Fruit fly (Drosophila melanogaster) whole organism, wandering third instar larva: ENCODE results near the gene CG14237.

Source experiments
- Abd-B ChIP-seq: fragments of >200 bp; optimal IDR thresholded peaks from 2 replicates; lab custom pipeline; 2017; ENCODE audit warnings: missing biosample characterization, missing genetic modification characterization
- CG32264 ChIP-seq: fragments of 200-800 bp; sonication (Bioruptor generic); optimal IDR thresholded peaks from 2 replicates; lab custom pipeline; 2016; ENCODE audit warnings: missing biosample characterization, missing genetic modification characterization
- Dfd ChIP-seq: fragments of >200 bp; optimal IDR thresholded peaks from 2 replicates; lab custom pipeline; 2017; ENCODE audit warnings: missing biosample characterization, missing genetic modification characterization
- Hr83 ChIP-seq: fragments of 200-300 bp; sonication (Bioruptor generic); optimal IDR thresholded peaks from 2 replicates; lab custom pipeline; 2016; ENCODE audit warnings: missing biosample characterization, mild to moderate bottlenecking, missing genetic modification characterization, moderate library complexity; ENCODE audit not compliant: poor library complexity, severe bottlenecking
- Jra ChIP-seq: sonication (Bioruptor generic); optimal IDR thresholded peaks from 2 replicates; lab custom pipeline; 2016; ENCODE audit warnings: missing biosample characterization, missing genetic modification characterization
- br ChIP-seq: fragments of 200-800 bp; sonication (Bioruptor generic); optimal IDR thresholded peaks from 2 replicates; lab custom pipeline; 2016; ENCODE audit warnings: missing biosample characterization, missing genetic modification characterization
- brk ChIP-seq: fragments of 200-800 bp; sonication (Bioruptor generic); optimal IDR thresholded peaks from 2 replicates; lab custom pipeline; 2016; ENCODE audit warnings: missing biosample characterization, mild to moderate bottlenecking, missing genetic modification characterization
- lola ChIP-seq: fragments of >200 bp; optimal IDR thresholded peaks from 2 replicates; lab custom pipeline; 2017; ENCODE audit warnings: missing biosample characterization, missing genetic modification characterization
- pan ChIP-seq: fragments of >200 bp; optimal IDR thresholded peaks from 2 replicates; lab custom pipeline; 2017
- psq ChIP-seq: fragments of 200-800 bp; sonication (Bioruptor generic); optimal IDR thresholded peaks from 3 replicates; lab custom pipeline; 2017; ENCODE audit warnings: missing biosample characterization, mild to moderate bottlenecking, missing genetic modification characterization, moderate library complexity
- sv ChIP-seq: fragments of 200-800 bp; sonication (Bioruptor generic); optimal IDR thresholded peaks from 3 replicates; lab custom pipeline; 2016; ENCODE audit warnings: missing biosample characterization, missing genetic modification characterization

DNA sequence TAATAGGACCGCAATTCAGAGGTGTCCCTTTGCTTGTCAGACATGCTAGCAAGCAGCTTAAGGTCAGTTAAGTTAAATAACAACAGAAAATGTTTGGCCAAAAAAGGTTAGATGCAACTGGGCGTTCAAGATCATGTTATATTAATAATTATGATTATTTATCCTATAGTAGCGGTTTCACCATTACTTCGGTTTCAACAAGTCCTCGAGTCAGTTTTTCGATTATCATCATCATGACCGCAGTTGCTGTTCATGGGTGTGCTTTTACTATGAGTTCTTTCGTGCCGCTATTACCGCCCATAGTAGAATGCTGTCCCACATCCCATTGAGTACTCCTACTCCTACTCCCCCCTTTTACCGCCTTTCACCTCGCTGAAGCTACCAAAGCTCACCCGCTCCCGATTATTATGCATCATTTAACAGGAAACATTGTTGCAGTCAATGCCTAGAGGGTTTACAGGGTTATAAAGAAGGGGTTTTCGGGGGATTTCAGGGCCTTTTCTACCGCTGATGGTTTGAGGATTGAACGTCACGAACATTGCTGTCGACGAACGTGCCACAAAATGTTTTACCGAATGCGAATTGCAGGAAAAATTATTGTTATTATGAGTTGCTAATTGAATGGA is 28.7 kb downstream of the CG14237 start:
- TF ChIP-seq Abd-B (GFP tag; lab: Kevin White, UChicago), result no peak
- TF ChIP-seq lola, result no peak
- TF ChIP-seq Dfd (GFP tag; lab: Kevin White, UChicago), result no peak
- TF ChIP-seq br (GFP tag; lab: Kevin White, UChicago), result no peak
- TF ChIP-seq sv, result no peak
- no peak for TF ChIP-seq pan (lab: Kevin White, UChicago)
- no peak for TF ChIP-seq CG32264 (GFP tag; lab: Kevin White, UChicago)
- no peak for TF ChIP-seq brk (GFP tag; lab: Kevin White, UChicago)
- TF ChIP-seq Hr83 (GFP tag; lab: Kevin White, UChicago), result no peak
- TF ChIP-seq psq (GFP tag; lab: Kevin White, UChicago), result no peak
- TF ChIP-seq Jra (GFP tag; lab: Kevin White, UChicago), result no peak
